Worm (Caenorhabditis elegans) whole organism, midembryonic: ENCODE measurements around the gene egl-15.

Source experiments
- T22C8.4 ChIP-seq: fragments of 200-800 bp; sonication (Bioruptor generic); IDR thresholded peaks from 2 replicates; pipeline ENCODE4 v1.3.6; 2022; ENCODE audit warnings: missing genetic modification characterization, missing compliant biosample characterization
- flt-1 ChIP-seq: fragments of 200-800 bp; sonication (Bioruptor generic); IDR thresholded peaks from 2 replicates; pipeline ENCODE4 v1.3.6; 2022; ENCODE audit warnings: missing genetic modification characterization, missing compliant biosample characterization
- klf-2 ChIP-seq: fragments of 200-800 bp; sonication (Bioruptor generic); conservative IDR thresholded peaks from 2 replicates; pipeline ENCODE4 v1.3.6; 2022; ENCODE audit warnings: missing genetic modification reagents, missing genetic modification characterization, missing compliant biosample characterization
- med-1 ChIP-seq: sonication (generic microtip); optimal IDR thresholded peaks from 2 replicates; lab custom pipeline; 2017; ENCODE audit warnings: missing genetic modification characterization, mild to moderate bottlenecking, missing compliant biosample characterization, antibody characterized with exemption, missing genetic modification reagents; ENCODE audit not compliant: insufficient read depth
- tab-1 ChIP-seq: fragments of 200-800 bp; sonication (Bioruptor generic); IDR thresholded peaks from 2 replicates; pipeline ENCODE4 v1.3.6; 2022; ENCODE audit warnings: missing genetic modification characterization, missing compliant biosample characterization
- ztf-23 ChIP-seq: fragments of 200-800 bp; sonication (Bioruptor generic); IDR thresholded peaks from 2 replicates; pipeline ENCODE4 v1.3.6; 2022; ENCODE audit warnings: missing genetic modification reagents, missing genetic modification characterization, missing compliant biosample characterization

DNA sequence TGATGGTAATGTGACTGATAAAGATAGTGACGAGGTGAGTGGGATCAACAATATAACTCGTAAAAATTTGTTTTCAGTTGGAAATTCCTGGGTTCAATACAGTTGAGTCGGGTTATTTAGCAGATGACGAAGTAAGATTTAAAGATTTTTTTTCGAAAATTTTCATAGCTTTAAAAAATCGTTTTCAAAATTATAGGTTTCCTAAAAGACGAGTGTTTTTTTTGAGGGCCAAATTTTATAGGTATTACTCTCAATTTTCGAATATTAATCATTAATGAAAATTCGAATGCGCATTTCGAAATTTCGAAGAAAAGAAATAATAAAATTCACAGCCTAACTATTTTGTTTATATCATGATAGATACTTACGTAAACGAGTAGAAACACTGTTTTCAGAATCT, 45.1 kb upstream of the egl-15 start:
- TF ChIP-seq tab-1 (GFP tag; lab: Robert Waterston, UW) (no peak), flt-1 (GFP tag; lab: Robert Waterston, UW) (no peak), med-1 (GFP tag; lab: Kevin White, UChicago) (no peak), klf-2 (no peak), T22C8.4 (GFP tag; lab: Robert Waterston, UW) (no peak), ztf-23 (GFP tag; lab: Robert Waterston, UW) (no peak)
